Fruit fly (Drosophila melanogaster) whole organism, adult: Measurements from ENCODE around the gene IP3K1.

Experiments used
- CG11617 ChIP-seq: fragments of 200-800 bp; sonication (Bioruptor generic); optimal IDR thresholded peaks from 2 replicates; lab custom pipeline; 2017; ENCODE audit warnings: mild to moderate bottlenecking, missing biosample characterization, missing genetic modification reagents, missing genetic modification characterization
- CG12768 ChIP-seq: fragments of 200-800 bp; sonication (Bioruptor generic); optimal IDR thresholded peaks from 2 replicates; lab custom pipeline; 2017; ENCODE audit warnings: missing biosample characterization, missing genetic modification characterization, mild to moderate bottlenecking, moderate library complexity, missing genetic modification reagents
- CG1620 ChIP-seq: fragments of 200-800 bp; sonication (Bioruptor generic); optimal IDR thresholded peaks from 2 replicates; lab custom pipeline; 2016; ENCODE audit warnings: missing biosample characterization, missing genetic modification characterization
- CG5204 ChIP-seq: fragments of 200-800 bp; sonication (Bioruptor generic); optimal IDR thresholded peaks from 2 replicates; lab custom pipeline; 2016; ENCODE audit warnings: missing biosample characterization, missing genetic modification characterization
- Clk ChIP-seq: fragments of 200-800 bp; sonication (Bioruptor generic); optimal IDR thresholded peaks from 2 replicates; lab custom pipeline; 2017; ENCODE audit warnings: missing biosample characterization, missing genetic modification characterization
- Mnt ChIP-seq: fragments of 200-800 bp; sonication (Bioruptor generic); optimal IDR thresholded peaks from 2 replicates; lab custom pipeline; 2016; ENCODE audit warnings: missing biosample characterization, mild to moderate bottlenecking, missing genetic modification characterization
- bab1 ChIP-seq: fragments of 200-800 bp; sonication (Bioruptor generic); optimal IDR thresholded peaks from 3 replicates; lab custom pipeline; 2019; ENCODE audit warnings: missing biosample characterization, mild to moderate bottlenecking, missing genetic modification characterization, moderate library complexity
- cic ChIP-seq: fragments of 200-800 bp; sonication (Bioruptor generic); optimal IDR thresholded peaks from 2 replicates; lab custom pipeline; 2017; ENCODE audit warnings: missing biosample characterization, mild to moderate bottlenecking, missing genetic modification characterization, moderate library complexity
- cnc ChIP-seq, 2 experiments: fragments of >200 bp; optimal IDR thresholded peaks; 2 replicates each; lab custom pipeline; 2017
- kay ChIP-seq: fragments of 200-800 bp; sonication (Bioruptor generic); peaks from one replicate; lab custom pipeline; 2016; ENCODE audit warnings: missing biosample characterization, missing genetic modification characterization, borderline replicate concordance
- ovo ChIP-seq: fragments of 200-800 bp; sonication (Bioruptor generic); optimal IDR thresholded peaks from 2 replicates; lab custom pipeline; 2016; ENCODE audit warnings: missing biosample characterization, missing genetic modification characterization
- tj ChIP-seq: fragments of 200-800 bp; sonication (Bioruptor generic); optimal IDR thresholded peaks from 3 replicates; lab custom pipeline; 2017; ENCODE audit warnings: missing biosample characterization, mild to moderate bottlenecking, missing genetic modification characterization, moderate library complexity
- toe ChIP-seq: fragments of 200-800 bp; sonication (Bioruptor generic); optimal IDR thresholded peaks from 2 replicates; lab custom pipeline; 2016; ENCODE audit warnings: missing biosample characterization, missing genetic modification characterization

dm6 chr2L:9792945-9793344 lies 10.8 kb downstream of the IP3K1 start, which contains the start of gene CG13123:
- TF ChIP-seq tj (peak; percentile 34), kay (GFP tag; lab: Kevin White, UChicago) (no peak), Clk (GFP tag; lab: Kevin White, UChicago) (no peak), CG1620 (GFP tag; lab: Kevin White, UChicago) (no peak), CG12768 (GFP tag; lab: Kevin White, UChicago) (no peak), toe (GFP tag; lab: Kevin White, UChicago) (no peak), Mnt (GFP tag; lab: Kevin White, UChicago) (no peak), cic (GFP tag; lab: Kevin White, UChicago) (no peak), cnc (optimal IDR thresholded peaks at IDR 0.05; lab: Kevin White, UChicago) (no peak), ovo (GFP tag; lab: Kevin White, UChicago) (no peak), CG11617 (GFP tag; lab: Kevin White, UChicago) (no peak), CG5204 (GFP tag; lab: Kevin White, UChicago) (no peak), bab1 (GFP tag; lab: Kevin White, UChicago) (peak; percentile 46)
